Worm (Caenorhabditis elegans): ENCODE data around the gene nhr-108.

ce11 chrV:15940254-15940653 lies 16.0 kb upstream of the nhr-108 start, which contains the start of gene srw-55:
- TF ChIP-seq flt-1 (GFP tag; IDR thresholded peaks at IDR 0.05) (no peak), ama-1 (optimal IDR thresholded peaks at IDR 0.05) (no peak), ets-7 (tag; optimal IDR thresholded peaks at IDR 0.05) (no peak), ceh-13 (GFP tag; optimal IDR thresholded peaks at IDR 0.05) (no peak), aly-1 (tag; optimal IDR thresholded peaks at IDR 0.05) (no peak), hnd-1 (tag; optimal IDR thresholded peaks at IDR 0.05) (no peak), F13C5.2 (tag; optimal IDR thresholded peaks at IDR 0.05) (no peak), hmbx-1 (tag; optimal IDR thresholded peaks at IDR 0.05) (no peak), sea-1 (GFP tag; conservative IDR thresholded peaks at IDR 0.05) (no peak), tra-4 (tag; optimal IDR thresholded peaks at IDR 0.05) (no peak)
